Fruit fly (Drosophila melanogaster) whole organism, wandering third instar larva: ENCODE data around the gene Clk.

ENCODE experiments used
- Abd-B ChIP-seq: fragments of >200 bp; optimal IDR thresholded peaks from 2 replicates; lab custom pipeline; 2017; ENCODE audit warnings: missing biosample characterization, missing genetic modification characterization
- CG32264 ChIP-seq: fragments of 200-800 bp; sonication (Bioruptor generic); optimal IDR thresholded peaks from 2 replicates; lab custom pipeline; 2016; ENCODE audit warnings: missing biosample characterization, missing genetic modification characterization
- CrebA ChIP-seq: fragments of 200-800 bp; sonication (Bioruptor generic); optimal IDR thresholded peaks from 2 replicates; lab custom pipeline; 2016; ENCODE audit warnings: missing biosample characterization, mild to moderate bottlenecking, missing genetic modification characterization, borderline replicate concordance
- Dfd ChIP-seq: fragments of >200 bp; optimal IDR thresholded peaks from 2 replicates; lab custom pipeline; 2017; ENCODE audit warnings: missing biosample characterization, missing genetic modification characterization
- Dif ChIP-seq: fragments of 200-275, 200-300 bp; sonication (Bioruptor generic); optimal IDR thresholded peaks from 2 replicates; lab custom pipeline; 2018; ENCODE audit warnings: missing biosample characterization, missing genetic modification characterization; ENCODE audit not compliant: partially characterized antibody
- GATAd ChIP-seq: sonication (Bioruptor generic); optimal IDR thresholded peaks from 2 replicates; lab custom pipeline; 2016; ENCODE audit warnings: missing biosample characterization, missing genetic modification characterization
- HLH106 ChIP-seq: fragments of 200-800 bp; optimal IDR thresholded peaks from 3 replicates; lab custom pipeline; 2019; ENCODE audit warnings: missing biosample characterization, mild to moderate bottlenecking, missing genetic modification characterization, moderate library complexity
- Hnf4 ChIP-seq: fragments of 200-800 bp; sonication (Bioruptor generic); optimal IDR thresholded peaks from 2 replicates; lab custom pipeline; 2016; ENCODE audit warnings: missing biosample characterization, mild to moderate bottlenecking, missing genetic modification characterization
- Hr78 ChIP-seq: fragments of >200 bp; optimal IDR thresholded peaks from 2 replicates; lab custom pipeline; 2017; ENCODE audit warnings: missing biosample characterization, missing genetic modification characterization
- Hr83 ChIP-seq: fragments of 200-300 bp; sonication (Bioruptor generic); optimal IDR thresholded peaks from 2 replicates; lab custom pipeline; 2016; ENCODE audit warnings: missing biosample characterization, mild to moderate bottlenecking, missing genetic modification characterization, moderate library complexity; ENCODE audit not compliant: poor library complexity, severe bottlenecking
- Jra ChIP-seq: sonication (Bioruptor generic); optimal IDR thresholded peaks from 2 replicates; lab custom pipeline; 2016; ENCODE audit warnings: missing biosample characterization, missing genetic modification characterization
- Mio ChIP-seq: sonication (Bioruptor generic); optimal IDR thresholded peaks from 2 replicates; lab custom pipeline; 2016; ENCODE audit warnings: missing biosample characterization, missing genetic modification characterization
- Myc ChIP-seq: fragments of >200 bp; optimal IDR thresholded peaks from 2 replicates; lab custom pipeline; 2017
- N ChIP-seq: fragments of >200 bp; optimal IDR thresholded peaks from 2 replicates; lab custom pipeline; 2018; ENCODE audit warnings: missing biosample characterization, missing external identifiers, missing genetic modification characterization
- OdsH ChIP-seq: fragments of 200-800 bp; sonication (Bioruptor generic); optimal IDR thresholded peaks from 2 replicates; lab custom pipeline; 2016; ENCODE audit warnings: missing biosample characterization, mild to moderate bottlenecking, missing genetic modification characterization
- Sp1 ChIP-seq: fragments of 200-800 bp; sonication (Bioruptor generic); optimal IDR thresholded peaks from 3 replicates; lab custom pipeline; 2019; ENCODE audit warnings: missing biosample characterization, mild to moderate bottlenecking, missing genetic modification characterization, moderate library complexity
- Vsx2 ChIP-seq: fragments of 200-300, 225-300 bp; sonication (Bioruptor generic); optimal IDR thresholded peaks from 2 replicates; lab custom pipeline; 2018; ENCODE audit warnings: missing biosample characterization, missing genetic modification characterization; ENCODE audit not compliant: partially characterized antibody
- br ChIP-seq: fragments of 200-800 bp; sonication (Bioruptor generic); optimal IDR thresholded peaks from 2 replicates; lab custom pipeline; 2016; ENCODE audit warnings: missing biosample characterization, missing genetic modification characterization
- brk ChIP-seq: fragments of 200-800 bp; sonication (Bioruptor generic); optimal IDR thresholded peaks from 2 replicates; lab custom pipeline; 2016; ENCODE audit warnings: missing biosample characterization, mild to moderate bottlenecking, missing genetic modification characterization
- dmrt93B ChIP-seq: fragments of 200-800 bp; sonication (Bioruptor generic); optimal IDR thresholded peaks from 2 replicates; lab custom pipeline; 2018; ENCODE audit warnings: missing biosample characterization, mild to moderate bottlenecking, missing genetic modification characterization
- foxo ChIP-seq, 2 experiments: fragments of 200-800 bp; sonication (Bioruptor generic); optimal IDR thresholded peaks; 2 replicates in 1 of 2; 3 replicates in 1 of 2; lab custom pipeline; 2016 to 2017; ENCODE audit warnings: missing biosample characterization in 2 of 2, missing genetic modification characterization in 2 of 2
- fru ChIP-seq: fragments of 200-800 bp; sonication (Bioruptor generic); optimal IDR thresholded peaks from 3 replicates; lab custom pipeline; 2016; ENCODE audit warnings: missing biosample characterization, mild to moderate bottlenecking, missing genetic modification characterization
- h ChIP-seq: fragments of 200-800 bp; sonication (Bioruptor generic); optimal IDR thresholded peaks from 3 replicates; lab custom pipeline; 2016; ENCODE audit warnings: missing biosample characterization, mild to moderate bottlenecking, missing genetic modification characterization
- jim ChIP-seq: fragments of 175-275, 200-325 bp; sonication (Bioruptor generic); optimal IDR thresholded peaks from 2 replicates; lab custom pipeline; 2016; ENCODE audit warnings: missing biosample characterization, mild to moderate bottlenecking, missing genetic modification characterization
- lola ChIP-seq: fragments of >200 bp; optimal IDR thresholded peaks from 2 replicates; lab custom pipeline; 2017; ENCODE audit warnings: missing biosample characterization, missing genetic modification characterization
- pan ChIP-seq: fragments of >200 bp; optimal IDR thresholded peaks from 2 replicates; lab custom pipeline; 2017
- psq ChIP-seq: fragments of 200-800 bp; sonication (Bioruptor generic); optimal IDR thresholded peaks from 3 replicates; lab custom pipeline; 2017; ENCODE audit warnings: missing biosample characterization, mild to moderate bottlenecking, missing genetic modification characterization, moderate library complexity
- rgr ChIP-seq: fragments of 200-800 bp; sonication (Bioruptor generic); optimal IDR thresholded peaks from 3 replicates; lab custom pipeline; 2016; ENCODE audit warnings: missing biosample characterization, mild to moderate bottlenecking, missing genetic modification characterization
- sage ChIP-seq: fragments of 200-800 bp; sonication (Bioruptor generic); optimal IDR thresholded peaks from 2 replicates; lab custom pipeline; 2016; ENCODE audit warnings: missing biosample characterization, mild to moderate bottlenecking, missing genetic modification characterization
- sv ChIP-seq: fragments of 200-800 bp; sonication (Bioruptor generic); optimal IDR thresholded peaks from 3 replicates; lab custom pipeline; 2016; ENCODE audit warnings: missing biosample characterization, missing genetic modification characterization
- usp ChIP-seq: fragments of >200 bp; optimal IDR thresholded peaks from 2 replicates; lab custom pipeline; 2017; ENCODE audit warnings: missing biosample characterization, missing genetic modification characterization
- woc ChIP-seq: sonication (Bioruptor generic); optimal IDR thresholded peaks from 2 replicates; lab custom pipeline; 2016; ENCODE audit warnings: missing biosample characterization, mild to moderate bottlenecking, missing genetic modification characterization

The Clk gene

DNA sequence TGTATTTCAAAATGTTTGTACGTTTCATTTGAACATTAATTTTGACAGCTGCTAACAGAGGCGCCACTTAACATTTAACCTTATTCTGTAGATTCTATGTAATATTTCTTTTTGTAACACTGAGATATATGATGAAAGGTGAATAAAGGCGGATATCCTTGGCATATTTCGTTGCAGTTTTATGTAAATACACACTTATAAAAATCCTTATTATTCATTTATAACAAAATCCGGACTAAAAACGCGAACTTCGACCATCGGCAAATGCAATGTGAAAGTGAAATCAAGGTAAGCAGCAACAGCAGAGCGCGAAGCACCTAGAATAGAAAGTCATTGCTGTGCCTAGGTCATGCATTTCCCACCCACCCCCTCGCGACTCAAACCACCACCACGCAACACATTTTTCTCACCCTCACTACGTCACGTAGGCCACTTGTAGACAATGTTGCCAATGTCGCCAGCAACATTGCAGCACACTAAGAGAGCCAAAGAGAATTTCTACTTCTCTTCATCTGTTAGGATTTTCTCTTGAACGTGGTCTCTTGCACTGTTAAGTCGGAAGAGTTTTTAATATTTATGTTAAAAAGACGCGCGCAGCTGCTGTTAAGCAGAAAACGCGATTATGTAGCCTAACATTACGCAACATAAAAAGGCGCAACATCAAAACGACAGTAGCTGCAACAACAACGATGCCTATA lies 6.1 kb upstream of the Clk start:
- TF ChIP-seq usp (GFP tag; lab: Kevin White, UChicago) (no peak), sage (GFP tag; lab: Kevin White, UChicago) (peak; percentile 43)

- no peak for TF ChIP-seq woc (GFP tag; lab: Kevin White, UChicago)
- no peak for TF ChIP-seq Myc (lab: Kevin White, UChicago)
- no peak for TF ChIP-seq Sp1 (GFP tag; lab: Kevin White, UChicago)
- TF ChIP-seq CG32264 = no peak
- TF ChIP-seq N (GFP tag; lab: Kevin White, UChicago) = no peak
- TF ChIP-seq psq = no peak
- TF ChIP-seq Dif (GFP tag; lab: Kevin White, UChicago) = no peak
- TF ChIP-seq jim (GFP tag; lab: Kevin White, UChicago) = no peak
- no peak for TF ChIP-seq rgr (GFP tag; lab: Kevin White, UChicago)
- TF ChIP-seq Vsx2 = no peak
- no peak for TF ChIP-seq pan (lab: Kevin White, UChicago)
- TF ChIP-seq Abd-B (GFP tag; lab: Kevin White, UChicago) = no peak
Observed at dm6 chr3L:7774698-7775097, 705 bp downstream of the Clk start.

- TF ChIP-seq psq = no peak
- no peak for TF ChIP-seq lola (GFP tag; lab: Kevin White, UChicago)
- TF ChIP-seq Myc (lab: Kevin White, UChicago) = no peak
- no peak for TF ChIP-seq sv
- TF ChIP-seq HLH106 (tag; lab: Kevin White, UChicago) = no peak
- TF ChIP-seq Jra (GFP tag; lab: Kevin White, UChicago) = no peak
- TF ChIP-seq Dfd (GFP tag; lab: Kevin White, UChicago) = no peak
- TF ChIP-seq brk = no peak
- TF ChIP-seq N (GFP tag; lab: Kevin White, UChicago) = no peak
- no peak for TF ChIP-seq Sp1 (GFP tag; lab: Kevin White, UChicago)
- TF ChIP-seq dmrt93B (GFP tag; lab: Kevin White, UChicago) = no peak
- TF ChIP-seq fru (GFP tag; lab: Kevin White, UChicago) = no peak
- no peak for TF ChIP-seq OdsH (GFP tag; lab: Kevin White, UChicago)
- TF ChIP-seq Abd-B (GFP tag; lab: Kevin White, UChicago) = no peak
- no peak for TF ChIP-seq Hr78 (GFP tag; lab: Kevin White, UChicago)
- no peak for TF ChIP-seq Vsx2
- TF ChIP-seq foxo (GFP tag; optimal IDR thresholded peaks at IDR 0.05; lab: Kevin White, UChicago) = no peak
Observed at dm6 chr3L:7773529-7773928, 1.9 kb downstream of the Clk start.

dm6 chr3L:7772160-7772798 lies 3.1 kb downstream of the Clk start:
- TF ChIP-seq fru (GFP tag; lab: Kevin White, UChicago) = no peak
- no peak for TF ChIP-seq sage (GFP tag; lab: Kevin White, UChicago)
- no peak for TF ChIP-seq Abd-B (GFP tag; lab: Kevin White, UChicago)
- TF ChIP-seq Mio (GFP tag; lab: Kevin White, UChicago) = no peak
- TF ChIP-seq lola (GFP tag; lab: Kevin White, UChicago) = no peak
- TF ChIP-seq psq = no peak
- no peak for TF ChIP-seq jim (GFP tag; lab: Kevin White, UChicago)
- TF ChIP-seq Jra (GFP tag; lab: Kevin White, UChicago) = no peak
- TF ChIP-seq Myc (lab: Kevin White, UChicago) = no peak
- no peak for TF ChIP-seq Hnf4 (GFP tag; lab: Kevin White, UChicago)

- TF ChIP-seq woc (GFP tag; lab: Kevin White, UChicago) (no peak), Jra (GFP tag; lab: Kevin White, UChicago) (no peak), Dfd (GFP tag; lab: Kevin White, UChicago) (no peak), psq (no peak), CrebA (GFP tag; lab: Kevin White, UChicago) (no peak), fru (GFP tag; lab: Kevin White, UChicago) (no peak), br (no peak), pan (lab: Kevin White, UChicago) (no peak), rgr (GFP tag; lab: Kevin White, UChicago) (no peak), lola (GFP tag; lab: Kevin White, UChicago) (no peak), GATAd (no peak), Hnf4 (GFP tag; lab: Kevin White, UChicago) (no peak), Hr83 (GFP tag; lab: Kevin White, UChicago) (no peak), Hr78 (GFP tag; lab: Kevin White, UChicago) (no peak), h (GFP tag; lab: Kevin White, UChicago) (no peak), Vsx2 (no peak)
Observed at dm6 chr3L:7768252-7768651, 7.2 kb downstream of the Clk start, which contains the start of gene CG32371. CG32371 (minus strand) TSS chr3L:7768352.
